Fruit fly (Drosophila melanogaster) whole organism, pupa: ENCODE results near the gene Ns3.

Source experiments
- CG10348 ChIP-seq: fragments of 200-800 bp; sonication (Bioruptor generic); IDR thresholded peaks from 2 replicates; pipeline ENCODE4 v1.3.6; 2022; ENCODE audit warnings: missing biosample characterization, missing genetic modification characterization
- CG12605 ChIP-seq: fragments of 200-800 bp; sonication (Bioruptor generic); IDR thresholded peaks from 2 replicates; pipeline ENCODE4 v1.3.6; 2022; ENCODE audit warnings: missing biosample characterization, missing genetic modification characterization
- CG13204 ChIP-seq: fragments of 200-800 bp; sonication (Bioruptor generic); optimal IDR thresholded peaks from 2 replicates; lab custom pipeline; 2018; ENCODE audit warnings: missing biosample characterization, mild to moderate bottlenecking, missing genetic modification characterization, moderate library complexity
- CG14655 ChIP-seq: fragments of 200-800 bp; sonication (Bioruptor generic); optimal IDR thresholded peaks from 3 replicates; lab custom pipeline; 2017; ENCODE audit warnings: mild to moderate bottlenecking, missing biosample characterization, missing genetic modification reagents, missing genetic modification characterization
- CG15710 ChIP-seq: fragments of 200-800 bp; sonication (Bioruptor generic); optimal IDR thresholded peaks from 2 replicates; lab custom pipeline; 2018; ENCODE audit warnings: missing biosample characterization, mild to moderate bottlenecking, missing genetic modification characterization, moderate library complexity
- CG17806 ChIP-seq: fragments of 200-800 bp; sonication (Bioruptor generic); optimal IDR thresholded peaks from 2 replicates; lab custom pipeline; 2018; ENCODE audit warnings: missing biosample characterization, mild to moderate bottlenecking, missing genetic modification characterization, moderate library complexity
- CG32121 ChIP-seq: fragments of 200-800 bp; sonication (Bioruptor generic); IDR thresholded peaks from 2 replicates; pipeline ENCODE4 v1.3.6; 2022; ENCODE audit warnings: missing biosample characterization, missing genetic modification characterization
- CG34367 ChIP-seq: fragments of 200-800 bp; sonication (Bioruptor generic); optimal IDR thresholded peaks from 2 replicates; lab custom pipeline; 2018; ENCODE audit warnings: missing biosample characterization, mild to moderate bottlenecking, missing genetic modification characterization
- CG4496 ChIP-seq: fragments of 200-800 bp; sonication (Bioruptor generic); IDR thresholded peaks from 3 replicates; pipeline ENCODE4 v1.3.6; 2022; ENCODE audit warnings: missing biosample characterization, missing genetic modification characterization
- CG8159 ChIP-seq: fragments of 200-800 bp; sonication (Bioruptor generic); optimal IDR thresholded peaks from 3 replicates; lab custom pipeline; 2018; ENCODE audit warnings: missing biosample characterization, mild to moderate bottlenecking, missing genetic modification characterization, moderate library complexity
- CG8301 ChIP-seq: fragments of 200-800 bp; sonication (Bioruptor generic); optimal IDR thresholded peaks from 2 replicates; lab custom pipeline; 2018; ENCODE audit warnings: missing biosample characterization, mild to moderate bottlenecking, missing genetic modification characterization
- CG9948 ChIP-seq: fragments of 200-800 bp; sonication (Bioruptor generic); optimal IDR thresholded peaks from 2 replicates; lab custom pipeline; 2018; ENCODE audit warnings: missing biosample characterization, mild to moderate bottlenecking, missing genetic modification characterization, moderate library complexity
- D1 ChIP-seq: fragments of 200-800 bp; sonication (Bioruptor generic); optimal IDR thresholded peaks from 2 replicates; lab custom pipeline; 2018; ENCODE audit warnings: missing biosample characterization, mild to moderate bottlenecking, missing genetic modification characterization, moderate library complexity
- EcR ChIP-seq: fragments of 200-800 bp; sonication (Bioruptor generic); optimal IDR thresholded peaks from 3 replicates; lab custom pipeline; 2019; ENCODE audit warnings: missing biosample characterization, missing genetic modification characterization, mild to moderate bottlenecking, moderate library complexity, missing genetic modification reagents
- Ets98B ChIP-seq: fragments of 200-800 bp; sonication (Bioruptor generic); IDR thresholded peaks from 2 replicates; pipeline ENCODE4 v1.3.6; 2022; ENCODE audit warnings: missing biosample characterization, missing genetic modification characterization
- Pif1A ChIP-seq: fragments of 200-800 bp; sonication (Bioruptor generic); optimal IDR thresholded peaks from 3 replicates; lab custom pipeline; 2016; ENCODE audit warnings: missing biosample characterization, missing genetic modification characterization
- Pif1B ChIP-seq: fragments of 200-800 bp; sonication (Bioruptor generic); optimal IDR thresholded peaks from 3 replicates; lab custom pipeline; 2016; ENCODE audit warnings: missing biosample characterization, missing genetic modification characterization
- Snoo ChIP-seq: fragments of 200-800 bp; sonication (Bioruptor generic); optimal IDR thresholded peaks from 3 replicates; lab custom pipeline; 2017; ENCODE audit warnings: missing biosample characterization, mild to moderate bottlenecking, missing genetic modification characterization, inconsistent platforms
- fd96Ca ChIP-seq: fragments of 200-800 bp; sonication (Bioruptor generic); IDR thresholded peaks from 3 replicates; pipeline ENCODE4 v1.3.6; 2022; ENCODE audit warnings: missing biosample characterization, missing genetic modification characterization
- gl ChIP-seq: fragments of 200-800 bp; sonication (Bioruptor generic); optimal IDR thresholded peaks from 2 replicates; lab custom pipeline; 2018; ENCODE audit warnings: missing biosample characterization, mild to moderate bottlenecking, missing genetic modification characterization
- rn ChIP-seq: fragments of 200-800 bp; sonication (Bioruptor generic); IDR thresholded peaks from 2 replicates; pipeline ENCODE4 v1.3.6; 2022; ENCODE audit warnings: missing biosample characterization, missing genetic modification characterization

The Ns3 gene

DNA sequence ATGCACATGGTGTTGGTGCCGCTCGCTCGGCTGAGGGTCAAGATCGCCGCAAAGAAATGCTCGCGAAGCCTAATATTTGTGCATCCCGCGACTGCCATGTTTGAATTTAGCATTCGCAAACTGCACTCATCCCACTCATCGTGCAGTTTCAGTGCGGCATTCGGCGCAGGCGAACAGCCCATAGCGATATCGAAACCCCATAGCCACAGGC, 3.3 kb upstream of the Ns3 start, which contains the start of gene CG14778:
TSS of gene CG14778 (plus strand) at position 112 of the 211 bp plus-strand sequence.
- TF ChIP-seq CG8159 (no peak), EcR (no peak), gl (tag; lab: Kevin White, UChicago) (no peak), D1 (tag; lab: Kevin White, UChicago) (no peak), CG9948 (tag; lab: Kevin White, UChicago) (no peak), CG13204 (GFP tag; lab: Kevin White, UChicago) (no peak), Snoo (tag; lab: Kevin White, UChicago) (no peak), rn (GFP tag; lab: Robert Waterston, UW) (no peak), CG10348 (GFP tag; lab: Robert Waterston, UW) (no peak), CG4496 (no peak), fd96Ca (GFP tag; lab: Robert Waterston, UW) (no peak), CG14655 (GFP tag; lab: Kevin White, UChicago) (no peak), CG8301 (tag; lab: Kevin White, UChicago) (no peak), CG34367 (tag; lab: Kevin White, UChicago) (no peak), CG32121 (no peak), CG15710 (tag; lab: Kevin White, UChicago) (no peak), Pif1B (no peak), Pif1A (GFP tag; lab: Kevin White, UChicago) (no peak)

DNA sequence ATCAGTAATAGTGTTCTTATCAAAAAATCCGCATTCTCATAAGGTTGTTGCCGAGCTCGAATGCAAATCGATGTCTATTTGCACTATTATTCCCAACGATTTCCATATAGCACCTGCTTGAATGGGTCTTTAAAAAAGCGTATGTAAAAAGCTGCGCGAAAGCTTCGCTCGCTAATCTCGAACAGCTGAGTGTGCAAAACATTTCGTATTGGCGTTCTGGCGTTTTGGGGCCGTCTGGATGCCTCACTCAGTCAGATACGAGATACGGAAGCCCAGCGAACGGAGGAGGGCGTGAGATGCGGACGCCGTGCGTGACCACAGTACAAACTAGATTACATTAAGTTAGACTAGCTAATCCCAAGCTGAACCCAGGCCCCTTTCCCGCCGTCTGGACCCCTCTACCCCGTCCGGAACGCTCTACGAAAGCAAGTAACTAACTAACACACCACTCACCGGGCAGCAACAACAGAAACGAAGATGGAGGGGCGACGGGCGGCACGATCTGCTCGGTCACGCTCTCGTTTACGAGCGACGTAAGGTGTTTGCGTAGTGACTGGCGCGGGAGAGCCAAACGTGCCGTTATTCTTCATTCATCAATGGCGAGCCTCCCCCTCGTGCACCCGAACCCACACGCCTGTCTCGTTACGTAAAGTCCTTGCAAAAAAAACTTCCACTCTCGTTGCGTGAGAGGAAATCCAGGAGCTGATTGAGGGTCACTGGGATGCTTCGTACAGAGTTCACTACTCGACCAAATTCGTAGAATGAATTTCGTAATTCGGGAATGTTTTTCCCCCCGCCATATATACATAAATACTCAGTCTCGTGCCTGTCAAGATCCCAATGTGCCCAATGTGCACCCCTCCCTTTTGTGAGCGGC, 2.7 kb upstream of the Ns3 start:
- TF ChIP-seq CG8159 (no peak), Pif1A (GFP tag; lab: Kevin White, UChicago) (no peak), CG12605 (GFP tag; lab: Robert Waterston, UW) (no peak), CG9948 (tag; lab: Kevin White, UChicago) (no peak), CG32121 (no peak), gl (tag; lab: Kevin White, UChicago) (no peak), CG13204 (GFP tag; lab: Kevin White, UChicago) (peak; percentile 35), fd96Ca (GFP tag; lab: Robert Waterston, UW) (no peak), Ets98B (GFP tag; lab: Robert Waterston, UW) (no peak; the same call in 1 of the 2 replicates), CG4496 (peak; percentile 50; the same call in 1 of the 3 replicates), CG15710 (tag; lab: Kevin White, UChicago) (no peak), Snoo (tag; lab: Kevin White, UChicago) (no peak)

DNA sequence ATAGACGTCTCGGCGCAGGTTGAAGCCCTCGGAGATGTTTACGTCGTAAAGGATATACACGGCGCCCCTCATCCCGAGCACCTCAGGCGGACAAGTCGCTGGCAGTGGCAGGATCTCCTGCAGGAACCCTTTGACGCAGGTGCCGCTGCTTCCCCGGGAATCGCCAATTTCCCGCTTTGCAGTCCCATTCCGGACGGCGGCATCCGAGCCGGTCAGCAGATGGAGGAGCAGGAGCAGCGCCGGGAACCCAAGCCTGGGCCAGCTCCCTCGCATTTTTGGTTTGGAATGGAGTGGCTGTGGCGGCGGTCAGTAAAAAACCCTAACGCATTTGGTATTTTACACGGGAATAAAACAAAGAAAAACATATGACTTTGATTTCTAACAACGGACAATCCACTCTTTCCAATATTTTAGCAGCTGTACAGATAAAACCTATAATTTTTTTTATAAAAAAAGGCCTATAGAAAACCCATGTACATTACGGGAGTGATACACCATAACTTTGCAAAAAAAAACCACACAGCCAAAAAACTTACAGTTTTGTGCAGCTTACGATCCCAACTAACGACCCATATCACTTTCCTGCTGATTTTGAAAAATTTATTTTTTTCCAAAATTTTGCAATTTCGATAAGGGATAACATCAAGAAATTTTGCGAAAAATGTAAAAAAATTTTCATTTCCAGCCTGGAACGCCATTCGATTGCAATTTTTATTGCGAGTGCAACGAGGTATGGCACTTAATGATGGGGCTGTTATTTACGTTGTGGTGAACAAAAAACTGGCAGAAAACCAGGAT, 1.9 kb upstream of the Ns3 start, which contains the start of the genes O-fut2 and CG14777:
TSS of gene O-fut2 (minus strand) at position 290 of the 798 bp plus-strand sequence.
TSS of gene CG14777 (plus strand) at position 428 of the 798 bp plus-strand sequence.
- TF ChIP-seq CG32121 (peak; percentile 70), EcR (no peak), Ets98B (GFP tag; lab: Robert Waterston, UW) (peak; percentile 63), CG17806 (peak; percentile 46), CG12605 (GFP tag; lab: Robert Waterston, UW) (peak; percentile 22; the same call in 1 of the 2 replicates), CG14655 (GFP tag; lab: Kevin White, UChicago) (no peak), CG8301 (tag; lab: Kevin White, UChicago) (peak; percentile 51), Pif1A (GFP tag; lab: Kevin White, UChicago) (no peak), Snoo (tag; lab: Kevin White, UChicago) (no peak), rn (GFP tag; lab: Robert Waterston, UW) (0 out of 2 replicates have a peak, but pooled peaks have one; percentile 28), CG4496 (peak; percentile 83), CG8159 (peak; percentile 26), CG10348 (GFP tag; lab: Robert Waterston, UW) (no peak), gl (tag; lab: Kevin White, UChicago) (no peak), CG34367 (tag; lab: Kevin White, UChicago) (peak; percentile 33), D1 (tag; lab: Kevin White, UChicago) (no peak), fd96Ca (GFP tag; lab: Robert Waterston, UW) (peak; percentile 68; the same call in 2 of the 3 replicates), CG13204 (GFP tag; lab: Kevin White, UChicago) (no peak), Pif1B (peak; percentile 54), CG15710 (tag; lab: Kevin White, UChicago) (peak; percentile 48), CG9948 (tag; lab: Kevin White, UChicago) (peak; percentile 44)

DNA sequence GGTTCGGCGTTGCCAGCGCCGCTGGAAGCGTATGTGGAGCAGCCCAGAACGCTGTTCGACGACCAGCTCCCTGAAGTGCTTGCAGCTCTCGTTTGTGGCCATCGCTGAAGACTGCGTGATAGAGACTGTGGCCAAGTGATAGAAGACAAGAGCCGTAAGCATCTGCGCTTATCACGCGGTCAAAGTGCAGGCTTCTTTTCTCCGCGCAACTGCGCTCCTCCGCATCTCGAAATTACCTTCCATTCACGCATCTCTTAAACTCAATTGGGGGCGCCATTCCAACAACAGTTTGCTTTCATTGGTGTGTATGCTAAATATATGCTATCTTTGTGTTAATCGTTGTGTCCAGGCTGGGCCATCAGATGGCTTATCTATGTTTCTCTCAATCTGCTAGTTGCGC, 2.5 kb downstream of the Ns3 start, which contains the start of gene CG14787:
TSS of gene CG14787 (minus strand) at position 133 of the 400 bp plus-strand sequence.
- TF ChIP-seq CG10348 (GFP tag; lab: Robert Waterston, UW) (no peak), CG34367 (tag; lab: Kevin White, UChicago) (no peak), CG12605 (GFP tag; lab: Robert Waterston, UW) (no peak; the same call in 1 of the 2 replicates), CG4496 (peak; percentile 52; the same call in 1 of the 3 replicates), CG9948 (tag; lab: Kevin White, UChicago) (no peak), gl (tag; lab: Kevin White, UChicago) (peak; percentile 31)

DNA sequence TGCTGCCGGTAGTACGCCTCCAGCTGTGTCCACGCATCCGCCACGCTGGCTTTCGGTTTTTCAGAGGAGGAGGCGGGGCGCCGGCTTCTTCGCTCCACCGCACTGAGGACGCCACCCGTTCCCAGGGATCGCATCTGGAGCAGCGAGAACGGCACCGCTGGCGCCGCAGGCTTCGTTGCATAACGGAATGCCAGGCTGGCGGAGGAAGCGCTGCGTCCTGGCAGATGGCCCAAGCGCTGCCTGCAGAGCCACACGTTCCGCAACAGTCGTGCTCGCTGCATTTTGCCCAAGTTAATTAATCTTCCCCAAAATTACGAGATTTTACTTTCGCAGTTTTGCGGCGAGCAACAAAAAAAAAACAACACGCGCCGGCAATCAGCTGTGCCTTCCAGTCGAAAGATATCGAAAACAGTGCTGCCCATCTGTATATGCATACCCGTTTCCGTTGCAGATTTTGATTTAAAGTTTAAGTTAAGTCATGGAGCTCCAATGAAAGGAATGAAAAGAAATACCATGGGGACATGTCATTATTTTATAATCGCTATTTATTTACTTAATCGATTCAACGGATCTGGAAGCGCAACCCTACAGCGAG, 3.6 kb downstream of the Ns3 start, which contains the start of gene Lrpprc2:
TSS of gene Lrpprc2 (minus strand) at position 340 of the 595 bp plus-strand sequence.
- TF ChIP-seq gl (tag; lab: Kevin White, UChicago) = no peak
- no peak for TF ChIP-seq CG4496
- TF ChIP-seq CG15710 (tag; lab: Kevin White, UChicago) = no peak
- no peak for TF ChIP-seq Pif1B
- TF ChIP-seq CG14655 (GFP tag; lab: Kevin White, UChicago) = no peak
- TF ChIP-seq CG32121 = no peak
- TF ChIP-seq fd96Ca (GFP tag; lab: Robert Waterston, UW) = no peak
- no peak for TF ChIP-seq CG34367 (tag; lab: Kevin White, UChicago)
- no peak for TF ChIP-seq CG17806
- no peak for TF ChIP-seq Ets98B (GFP tag; lab: Robert Waterston, UW)
- TF ChIP-seq CG12605 (GFP tag; lab: Robert Waterston, UW) = no peak
- TF ChIP-seq rn (GFP tag; lab: Robert Waterston, UW) = no peak
- TF ChIP-seq Pif1A (GFP tag; lab: Kevin White, UChicago) = no peak
- TF ChIP-seq CG10348 (GFP tag; lab: Robert Waterston, UW) = no peak
- no peak for TF ChIP-seq CG13204 (GFP tag; lab: Kevin White, UChicago)
- TF ChIP-seq CG8159 = no peak
- no peak for TF ChIP-seq D1 (tag; lab: Kevin White, UChicago)
- TF ChIP-seq, all 21 proteins: peak for 0
